Fruit fly (Drosophila melanogaster): ENCODE data around the gene Pcyt1.

Pcyt1 gene

DNA sequence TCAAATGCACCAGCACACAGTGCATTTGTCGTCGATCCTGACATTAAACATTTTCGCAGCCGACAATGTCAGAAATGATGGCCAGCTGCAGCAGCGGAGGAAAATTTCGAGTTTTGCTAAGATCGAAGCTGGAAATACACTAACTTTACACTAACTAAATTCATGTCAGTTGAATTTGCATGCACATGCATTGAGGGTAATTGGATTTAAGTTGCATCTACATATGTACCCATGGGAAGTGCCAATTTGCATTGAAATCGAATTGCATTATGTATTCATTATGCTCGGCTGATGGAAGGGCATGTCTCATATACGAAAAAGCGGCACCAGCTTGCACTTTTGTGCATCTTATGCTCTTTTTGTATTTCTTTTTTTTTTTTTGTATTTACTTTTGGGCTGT is 38.9 kb downstream of the Pcyt1 start (continued):
- TF ChIP-seq CG15336 (GFP tag; IDR thresholded peaks at IDR 0.05) (peak; percentile 94), svp (GFP tag) (peak; percentile 94), lz (GFP tag; optimal IDR thresholded peaks at IDR 0.05) (peak; percentile 80), eg (GFP tag; IDR thresholded peaks at IDR 0.05) (peak; percentile 96), CG10631 (GFP tag; optimal IDR thresholded peaks at IDR 0.05) (peak; percentile 69), CG11294 (GFP tag; IDR thresholded peaks at IDR 0.05) (peak; percentile 94), achi (GFP tag; optimal IDR thresholded peaks at IDR 0.05) (peak; percentile 87), Ets21C (GFP tag; optimal IDR thresholded peaks at IDR 0.05) (peak; percentile 63), Ets96B (tag; optimal IDR thresholded peaks at IDR 0.05) (peak; percentile 80), dac (GFP tag; optimal IDR thresholded peaks at IDR 0.05) (peak; percentile 59), Sox14 (GFP tag; optimal IDR thresholded peaks at IDR 0.05) (peak; percentile 72), pdm3 (GFP tag; optimal IDR thresholded peaks at IDR 0.05) (peak; percentile 81), CG11762 (GFP tag; optimal IDR thresholded peaks at IDR 0.05; ENCODE audit: insufficient read depth) (peak; percentile 85), fd59A (GFP tag; optimal IDR thresholded peaks at IDR 0.05) (peak; percentile 8), CG7368 (GFP tag; optimal IDR thresholded peaks at IDR 0.05) (peak; percentile 86), CG3919 (GFP tag; optimal IDR thresholded peaks at IDR 0.05) (peak; percentile 93), dsx (GFP tag; optimal IDR thresholded peaks at IDR 0.05; ENCODE audit: poor library complexity, severe bottlenecking) (peak; percentile 76), CG1621 (tag; optimal IDR thresholded peaks at IDR 0.05) (peak; percentile 50), spab (GFP tag; optimal IDR thresholded peaks at IDR 0.05) (peak; percentile 76), CG31627 (GFP tag; optimal IDR thresholded peaks at IDR 0.05) (peak; percentile 79), Lpt (GFP tag; optimal IDR thresholded peaks at IDR 0.05) (peak; percentile 73), Smox (GFP tag; optimal IDR thresholded peaks at IDR 0.05) (peak; percentile 56), fkh (GFP tag; optimal IDR thresholded peaks at IDR 0.05) (no peak), CG3032 (tag; optimal IDR thresholded peaks at IDR 0.05) (peak; percentile 76)

- peak; percentile 54 for TF ChIP-seq CG10669 (GFP tag; optimal IDR thresholded peaks at IDR 0.05)
- peak; percentile 9 for TF ChIP-seq Met (GFP tag; optimal IDR thresholded peaks at IDR 0.05)
- peak; percentile 48 for TF ChIP-seq CG11762 (GFP tag; optimal IDR thresholded peaks at IDR 0.05; ENCODE audit: insufficient read depth)
- TF ChIP-seq CG6854 (GFP tag; optimal IDR thresholded peaks at IDR 0.05), result peak; percentile 81
- peak; percentile 78 for TF ChIP-seq vri (GFP tag; optimal IDR thresholded peaks at IDR 0.05)
- TF ChIP-seq CG10631 (GFP tag; optimal IDR thresholded peaks at IDR 0.05), result no peak
- peak; percentile 8 for TF ChIP-seq esn (GFP tag; optimal IDR thresholded peaks at IDR 0.05)
- no peak for TF ChIP-seq Hr39 (GFP tag; optimal IDR thresholded peaks at IDR 0.05)
- no peak for TF ChIP-seq CG32006 (GFP tag; optimal IDR thresholded peaks at IDR 0.05)
- TF ChIP-seq Lpt (GFP tag; optimal IDR thresholded peaks at IDR 0.05), result no peak
- no peak for TF ChIP-seq CG6792 (GFP tag; optimal IDR thresholded peaks at IDR 0.05)
- TF ChIP-seq CG3032 (tag; optimal IDR thresholded peaks at IDR 0.05), result peak; percentile 38
- peak; percentile 64 for TF ChIP-seq CG6808 (GFP tag; optimal IDR thresholded peaks at IDR 0.05)
- TF ChIP-seq Eip78C (GFP tag), result peak; percentile 74
- TF ChIP-seq Hr4 (GFP tag; optimal IDR thresholded peaks at IDR 0.05), result no peak
- TF ChIP-seq Gug (GFP tag; IDR thresholded peaks at IDR 0.05), result peak; percentile 38; the same call in 1 of the 2 replicates
- peak; percentile 16 for TF ChIP-seq topi (GFP tag; optimal IDR thresholded peaks at IDR 0.05)
- TF ChIP-seq dac (GFP tag; optimal IDR thresholded peaks at IDR 0.05), result peak; percentile 4
- TF ChIP-seq CG16779 (tag; optimal IDR thresholded peaks at IDR 0.05), result peak; percentile 77
- TF ChIP-seq Eip75B (GFP tag; optimal IDR thresholded peaks at IDR 0.05), result peak; percentile 16
- peak; percentile 87 for TF ChIP-seq CG6163 (GFP tag; IDR thresholded peaks at IDR 0.05)
- TF ChIP-seq CG3919 (GFP tag; optimal IDR thresholded peaks at IDR 0.05), result peak; percentile 41
- peak; percentile 11 for TF ChIP-seq CG7368 (GFP tag; optimal IDR thresholded peaks at IDR 0.05)
- peak; percentile 67 to 77 for TF ChIP-seq ss (GFP tag; optimal IDR thresholded peaks at IDR 0.05)
- peak; percentile 73 for TF ChIP-seq fkh (GFP tag; optimal IDR thresholded peaks at IDR 0.05)
- TF ChIP-seq CG8119 (GFP tag; IDR thresholded peaks at IDR 0.05), result peak; percentile 80
- peak; percentile 87 for TF ChIP-seq eg (GFP tag; IDR thresholded peaks at IDR 0.05)
- peak; percentile 70 for TF ChIP-seq CG15336 (GFP tag; IDR thresholded peaks at IDR 0.05)
- no peak for TF ChIP-seq Sox15 (GFP tag; optimal IDR thresholded peaks at IDR 0.05)
- no peak for TF ChIP-seq CG1621 (tag; optimal IDR thresholded peaks at IDR 0.05)
- TF ChIP-seq CG6276 (GFP tag; optimal IDR thresholded peaks at IDR 0.05), result peak; percentile 90
- peak; percentile 5 for TF ChIP-seq net (GFP tag; optimal IDR thresholded peaks at IDR 0.05)
- peak; percentile 52 for TF ChIP-seq Sox102F (GFP tag; optimal IDR thresholded peaks at IDR 0.05)
- TF ChIP-seq svp (GFP tag), result peak; percentile 88
- TF ChIP-seq spab (GFP tag; optimal IDR thresholded peaks at IDR 0.05), result peak; percentile 47
- TF ChIP-seq Ets96B (tag; optimal IDR thresholded peaks at IDR 0.05), result peak; percentile 38
- peak; percentile 65 for TF ChIP-seq fd85E (GFP tag; optimal IDR thresholded peaks at IDR 0.05)
These were observed 40.6 kb downstream of the Pcyt1 start for dm6 chr3L:1586266-1587054.

Measured in whole organism, prepupa.